Fruit fly (Drosophila melanogaster) whole organism, embryonic: ENCODE results near the gene kay.

Source experiments
- Asciz ChIP-seq: fragments of 200-800 bp; sonication (Bioruptor generic); optimal IDR thresholded peaks from 2 replicates; lab custom pipeline; 2017; ENCODE audit warnings: missing biosample characterization, mild to moderate bottlenecking, missing genetic modification characterization, missing genetic modification reagents
- CG10321 ChIP-seq: fragments of 200-800 bp; sonication (Bioruptor generic); IDR thresholded peaks from 2 replicates; pipeline ENCODE4 v1.3.6; 2022; ENCODE audit warnings: missing biosample characterization, missing genetic modification characterization
- CG11504 ChIP-seq: fragments of 200-800 bp; sonication (Bioruptor generic); optimal IDR thresholded peaks from 3 replicates; lab custom pipeline; 2019; ENCODE audit warnings: missing biosample characterization, mild to moderate bottlenecking, missing genetic modification characterization, moderate library complexity
- CG14050 ChIP-seq: fragments of 200-800 bp; sonication (Bioruptor generic); IDR thresholded peaks from 3 replicates; pipeline ENCODE4 v1.3.6; 2022; ENCODE audit warnings: missing biosample characterization, missing genetic modification characterization
- CG14441 ChIP-seq: fragments of 200-800 bp; sonication (Bioruptor generic); IDR thresholded peaks from 2 replicates; pipeline ENCODE4 v1.3.6; 2022; ENCODE audit warnings: missing biosample characterization, missing genetic modification characterization
- CG1602 ChIP-seq: fragments of 200-800 bp; sonication (Bioruptor generic); optimal IDR thresholded peaks from 3 replicates; lab custom pipeline; 2016; ENCODE audit warnings: missing biosample characterization, missing genetic modification characterization
- CG2116 ChIP-seq: fragments of 200-800 bp; sonication (Bioruptor generic); optimal IDR thresholded peaks from 3 replicates; lab custom pipeline; 2018; ENCODE audit warnings: missing biosample characterization, mild to moderate bottlenecking, missing genetic modification characterization
- CG2120 ChIP-seq: fragments of 200-800 bp; sonication (Bioruptor generic); optimal IDR thresholded peaks from 3 replicates; lab custom pipeline; 2016; ENCODE audit warnings: missing biosample characterization, missing genetic modification characterization
- CG2712 ChIP-seq: fragments of 200-800 bp; optimal IDR thresholded peaks from 3 replicates; lab custom pipeline; 2019; ENCODE audit warnings: missing biosample characterization, mild to moderate bottlenecking, missing genetic modification characterization, moderate library complexity
- CG4328 ChIP-seq: fragments of 200-800 bp; sonication (Bioruptor generic); optimal IDR thresholded peaks from 3 replicates; lab custom pipeline; 2017; ENCODE audit warnings: missing biosample characterization, missing genetic modification reagents, missing genetic modification characterization
- CG4360 ChIP-seq: fragments of 200-800 bp; sonication (Bioruptor generic); IDR thresholded peaks from 2 replicates; pipeline ENCODE4 v1.3.6; 2022; ENCODE audit warnings: missing biosample characterization, missing genetic modification characterization
- CG5180 ChIP-seq: fragments of 200-800 bp; sonication (Bioruptor generic); optimal IDR thresholded peaks from 3 replicates; lab custom pipeline; 2017; ENCODE audit warnings: missing biosample characterization, missing genetic modification characterization, mild to moderate bottlenecking, moderate library complexity, missing genetic modification reagents
- CG6689 ChIP-seq: fragments of 200-800 bp; sonication (Bioruptor generic); IDR thresholded peaks from 2 replicates; pipeline ENCODE4 v1.3.6; 2022; ENCODE audit warnings: missing biosample characterization, missing genetic modification characterization
- CG7839 ChIP-seq: fragments of 200-800 bp; sonication (Bioruptor generic); optimal IDR thresholded peaks from 3 replicates; lab custom pipeline; 2018; ENCODE audit warnings: missing biosample characterization, mild to moderate bottlenecking, missing genetic modification characterization, moderate library complexity
- CG7928 ChIP-seq: fragments of 200-800 bp; sonication (Bioruptor generic); optimal IDR thresholded peaks from 2 replicates; lab custom pipeline; 2017; ENCODE audit warnings: missing biosample characterization, mild to moderate bottlenecking, missing genetic modification characterization
- CG7963 ChIP-seq: fragments of 200-800 bp; sonication (Bioruptor generic); IDR thresholded peaks from 3 replicates; pipeline ENCODE4 v1.3.6; 2022; ENCODE audit warnings: missing biosample characterization, missing genetic modification characterization; ENCODE audit not compliant: partially characterized antibody
- CG8944 ChIP-seq: fragments of 200-800 bp; sonication (Bioruptor generic); optimal IDR thresholded peaks from 3 replicates; lab custom pipeline; 2016; ENCODE audit warnings: missing biosample characterization, missing genetic modification characterization
- Chrac-16 ChIP-seq: fragments of 200-800 bp; sonication (Bioruptor generic); optimal IDR thresholded peaks from 3 replicates; lab custom pipeline; 2016; ENCODE audit warnings: missing biosample characterization, missing genetic modification characterization
- D19B ChIP-seq: fragments of 200-800 bp; sonication (Bioruptor generic); optimal IDR thresholded peaks from 2 replicates; lab custom pipeline; 2017; ENCODE audit warnings: missing biosample characterization, mild to moderate bottlenecking, missing genetic modification characterization
- Doc3 ChIP-seq: fragments of 200-800 bp; sonication (Bioruptor generic); IDR thresholded peaks from 3 replicates; pipeline ENCODE4 v1.3.6; 2022; ENCODE audit warnings: missing biosample characterization, missing genetic modification characterization; ENCODE audit not compliant: partially characterized antibody
- Dref ChIP-seq: fragments of 200-800 bp; sonication (Bioruptor generic); IDR thresholded peaks from 2 replicates; pipeline ENCODE4 v1.3.6; 2022; ENCODE audit warnings: missing biosample characterization, missing genetic modification characterization
- Ets65A ChIP-seq: fragments of 200-800 bp; sonication (Bioruptor generic); peaks from one replicate; lab custom pipeline; 2016; ENCODE audit warnings: missing biosample characterization, missing genetic modification characterization
- Fer3 ChIP-seq: fragments of 200-800 bp; sonication (Bioruptor generic); optimal IDR thresholded peaks from 2 replicates; lab custom pipeline; 2018; ENCODE audit warnings: missing biosample characterization, mild to moderate bottlenecking, missing genetic modification characterization, moderate library complexity
- HHEX ChIP-seq: fragments of 200-800 bp; sonication (Bioruptor generic); optimal IDR thresholded peaks from 3 replicates; lab custom pipeline; 2017; ENCODE audit warnings: missing biosample characterization, mild to moderate bottlenecking, missing genetic modification characterization, missing genetic modification reagents
- HLH54F ChIP-seq: fragments of 200-800 bp; sonication (Bioruptor generic); optimal IDR thresholded peaks from 3 replicates; lab custom pipeline; 2016; ENCODE audit warnings: missing biosample characterization, missing genetic modification characterization
- Hmx ChIP-seq: fragments of 200-800 bp; sonication (Bioruptor generic); optimal IDR thresholded peaks from 2 replicates; lab custom pipeline; 2016; ENCODE audit warnings: missing biosample characterization, missing genetic modification characterization
- MESR4 ChIP-seq: fragments of 200-800 bp; sonication (Bioruptor generic); optimal IDR thresholded peaks from 2 replicates; lab custom pipeline; 2018; ENCODE audit warnings: missing biosample characterization, mild to moderate bottlenecking, missing genetic modification characterization, moderate library complexity
- Mad ChIP-seq: fragments of 200-800 bp; sonication (Bioruptor generic); optimal IDR thresholded peaks from 2 replicates; lab custom pipeline; 2016; ENCODE audit warnings: missing biosample characterization, missing genetic modification characterization
- Nf-YB ChIP-seq: fragments of 200-800 bp; sonication (Bioruptor generic); optimal IDR thresholded peaks from 3 replicates; lab custom pipeline; 2019; ENCODE audit warnings: missing biosample characterization, mild to moderate bottlenecking, missing genetic modification characterization, moderate library complexity
- NfI ChIP-seq: fragments of 200-800 bp; sonication (Bioruptor generic); optimal IDR thresholded peaks from 3 replicates; lab custom pipeline; 2018; ENCODE audit warnings: missing biosample characterization, mild to moderate bottlenecking, missing genetic modification characterization, moderate library complexity
- Scr ChIP-seq: fragments of 200-800 bp; sonication (Bioruptor generic); IDR thresholded peaks from 2 replicates; pipeline ENCODE4 v1.3.6; 2022; ENCODE audit warnings: missing biosample characterization, missing genetic modification characterization; ENCODE audit not compliant: partially characterized antibody
- Ssrp ChIP-seq: fragments of 200-800 bp; sonication (Bioruptor generic); optimal IDR thresholded peaks from 2 replicates; lab custom pipeline; 2018; ENCODE audit warnings: missing biosample characterization, mild to moderate bottlenecking, missing genetic modification characterization, moderate library complexity
- abd-A ChIP-seq: fragments of 200-800 bp; sonication (Bioruptor generic); optimal IDR thresholded peaks from 3 replicates; lab custom pipeline; 2019; ENCODE audit warnings: missing biosample characterization, mild to moderate bottlenecking, missing genetic modification characterization, moderate library complexity
- ara ChIP-seq: fragments of 200-800 bp; sonication (Bioruptor generic); IDR thresholded peaks from 2 replicates; pipeline ENCODE4 v1.3.6; 2022; ENCODE audit warnings: missing biosample characterization, missing genetic modification characterization
- dati ChIP-seq: fragments of 200-800 bp; sonication (Bioruptor generic); IDR thresholded peaks from 2 replicates; pipeline ENCODE4 v1.3.6; 2022; ENCODE audit warnings: missing biosample characterization, missing genetic modification characterization
- dm ChIP-seq: fragments of 200-800 bp; sonication (Bioruptor generic); optimal IDR thresholded peaks from 3 replicates; lab custom pipeline; 2016; ENCODE audit warnings: missing biosample characterization, missing genetic modification characterization
- fru ChIP-seq: fragments of >200 bp; optimal IDR thresholded peaks from 2 replicates; lab custom pipeline; 2017
- gro ChIP-seq: fragments of 200-800 bp; sonication (Bioruptor generic); optimal IDR thresholded peaks from 2 replicates; lab custom pipeline; 2016; ENCODE audit warnings: missing biosample characterization, missing genetic modification characterization
- ind ChIP-seq: fragments of 200-800 bp; sonication (Bioruptor generic); optimal IDR thresholded peaks from 3 replicates; lab custom pipeline; 2016; ENCODE audit warnings: missing biosample characterization, missing genetic modification characterization
- mam ChIP-seq: fragments of 200-800 bp; sonication (Bioruptor generic); optimal IDR thresholded peaks from 3 replicates; lab custom pipeline; 2016; ENCODE audit warnings: missing biosample characterization, missing genetic modification characterization
- pfk ChIP-seq: fragments of 200-800 bp; sonication (Bioruptor generic); optimal IDR thresholded peaks from 2 replicates; lab custom pipeline; 2018; ENCODE audit warnings: missing biosample characterization, mild to moderate bottlenecking, missing genetic modification characterization, moderate library complexity
- pnt ChIP-seq: fragments of 200-800 bp; sonication (Bioruptor generic); optimal IDR thresholded peaks from 3 replicates; lab custom pipeline; 2016; ENCODE audit warnings: missing biosample characterization, missing genetic modification characterization
- repo ChIP-seq: fragments of 200-800 bp; sonication (Bioruptor generic); optimal IDR thresholded peaks from 2 replicates; lab custom pipeline; 2016; ENCODE audit warnings: missing biosample characterization, missing genetic modification characterization
- rib ChIP-seq: fragments of 200-800 bp; sonication (Bioruptor generic); IDR thresholded peaks from 2 replicates; pipeline ENCODE4 v1.3.6; 2022; ENCODE audit warnings: missing biosample characterization, missing genetic modification characterization
- row ChIP-seq: fragments of 200-800 bp; sonication (Bioruptor generic); IDR thresholded peaks from 3 replicates; pipeline ENCODE4 v1.3.6; 2022; ENCODE audit warnings: missing biosample characterization, missing genetic modification characterization
- run ChIP-seq: fragments of 200-800 bp; sonication (Bioruptor generic); optimal IDR thresholded peaks from 3 replicates; lab custom pipeline; 2018; ENCODE audit warnings: missing biosample characterization, mild to moderate bottlenecking, missing genetic modification characterization
- salm ChIP-seq: fragments of 200-800 bp; sonication (Bioruptor generic); optimal IDR thresholded peaks from 2 replicates; lab custom pipeline; 2018; ENCODE audit warnings: missing biosample characterization, mild to moderate bottlenecking, missing genetic modification characterization
- sc ChIP-seq, 3 experiments: fragments of >200 bp in 2 of 3; fragments of 200-800 bp in 1 of 3; sonication (Bioruptor generic) in 1 of 3; optimal IDR thresholded peaks; 2 replicates in 2 of 3; 3 replicates in 1 of 3; lab custom pipeline; 2017; ENCODE audit warnings: mild to moderate bottlenecking in 1 of 3, missing biosample characterization in 1 of 3, missing genetic modification characterization in 1 of 3, missing genetic modification reagents in 1 of 3
- slou ChIP-seq: fragments of 200-800 bp; sonication (Bioruptor generic); optimal IDR thresholded peaks from 3 replicates; lab custom pipeline; 2016; ENCODE audit warnings: missing biosample characterization, missing genetic modification characterization
- tx ChIP-seq: fragments of 200-800 bp; sonication (Bioruptor generic); optimal IDR thresholded peaks from 2 replicates; lab custom pipeline; 2016; ENCODE audit warnings: missing biosample characterization, missing genetic modification characterization
- zfh2 ChIP-seq: fragments of 200-800 bp; sonication (Bioruptor generic); optimal IDR thresholded peaks from 2 replicates; lab custom pipeline; 2016; ENCODE audit warnings: missing biosample characterization, missing genetic modification characterization

The kay gene

DNA sequence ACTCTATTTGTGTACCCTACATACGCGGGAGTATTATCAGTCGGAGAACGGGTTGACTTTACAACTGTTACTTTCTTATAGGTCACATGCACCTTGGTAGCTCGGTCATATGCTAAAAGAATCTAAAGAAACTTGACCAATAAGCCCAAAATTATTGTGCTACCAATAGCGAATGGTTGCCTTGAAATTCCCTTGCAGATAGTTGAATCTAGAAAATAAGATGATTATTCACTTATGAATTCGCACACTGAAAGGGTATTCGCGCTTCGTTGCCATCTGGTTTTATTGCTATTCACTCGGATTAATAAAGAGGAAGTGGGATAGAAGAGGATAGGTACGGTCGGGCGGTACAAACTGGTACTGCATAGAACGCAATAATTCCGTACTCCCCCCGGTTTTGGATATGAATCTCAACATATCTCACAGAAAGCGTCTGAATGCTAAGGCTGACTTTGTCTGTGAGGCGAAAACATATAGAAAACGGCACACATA is 8.1 kb downstream of the kay start (continued):
- TF ChIP-seq sc (optimal IDR thresholded peaks at IDR 0.05; lab: Kevin White, UChicago), result no peak
- peak; percentile 20 for TF ChIP-seq sc (GFP tag; optimal IDR thresholded peaks at IDR 0.05; lab: Kevin White, UChicago)
- TF ChIP-seq D19B (GFP tag; lab: Kevin White, UChicago), result peak; percentile 87
- TF ChIP-seq MESR4 (GFP tag; lab: Kevin White, UChicago), result no peak
- TF ChIP-seq fru (lab: Kevin White, UChicago), result no peak
- peak; percentile 9 for TF ChIP-seq CG5180 (GFP tag; lab: Kevin White, UChicago)
- peak; percentile 78 for TF ChIP-seq CG11504 (tag; lab: Kevin White, UChicago)
- peak; percentile 77 for TF ChIP-seq NfI (GFP tag; lab: Kevin White, UChicago)
- TF ChIP-seq CG14441 (GFP tag; lab: Robert Waterston, UW), result peak; percentile 70
- peak; percentile 56 for TF ChIP-seq rib
- no peak for TF ChIP-seq salm (tag; lab: Kevin White, UChicago)
- peak; percentile 54 for TF ChIP-seq Nf-YB
- TF ChIP-seq CG10321 (GFP tag; lab: Robert Waterston, UW), result no peak
- peak; percentile 21 for TF ChIP-seq Mad (GFP tag; lab: Kevin White, UChicago)
- no peak for TF ChIP-seq CG4360
- TF ChIP-seq slou (GFP tag; lab: Kevin White, UChicago), result peak; percentile 64
- peak; percentile 88 for TF ChIP-seq zfh2 (GFP tag; lab: Kevin White, UChicago)
- TF ChIP-seq Hmx, result peak; percentile 40
- no peak for TF ChIP-seq CG7963 (GFP tag; lab: Robert Waterston, UW)
- TF ChIP-seq Dref (GFP tag; lab: Robert Waterston, UW), result no peak
- TF ChIP-seq CG8944 (GFP tag; lab: Kevin White, UChicago), result peak; percentile 75
- TF ChIP-seq pfk, result no peak
- TF ChIP-seq run (tag; lab: Kevin White, UChicago), result no peak
- TF ChIP-seq Asciz, result no peak
- TF ChIP-seq CG2116 (GFP tag; lab: Kevin White, UChicago), result no peak
- peak; percentile 11 for TF ChIP-seq CG7928 (GFP tag; lab: Kevin White, UChicago)
- TF ChIP-seq gro (GFP tag; lab: Kevin White, UChicago), result no peak
- peak; percentile 33 for TF ChIP-seq dm
- peak; percentile 81 for TF ChIP-seq ind
- TF ChIP-seq CG1602 (GFP tag; lab: Kevin White, UChicago), result peak; percentile 66
- TF ChIP-seq Ssrp (tag; lab: Kevin White, UChicago), result peak; percentile 73
- TF ChIP-seq CG4328, result peak; percentile 5
- TF ChIP-seq HLH54F (GFP tag; lab: Kevin White, UChicago), result peak; percentile 89
- TF ChIP-seq CG14050 (GFP tag; lab: Robert Waterston, UW), result peak; percentile 63; the same call in 2 of the 3 replicates
- no peak for TF ChIP-seq abd-A
- TF ChIP-seq CG7839 (tag; lab: Kevin White, UChicago), result peak; percentile 85
- TF ChIP-seq dati (GFP tag; lab: Robert Waterston, UW), result no peak
- peak; percentile 84 for TF ChIP-seq mam (GFP tag; lab: Kevin White, UChicago)
- peak; percentile 36; the same call in 1 of the 2 replicates for TF ChIP-seq ara (GFP tag; lab: Robert Waterston, UW)
- TF ChIP-seq pnt (GFP tag; lab: Kevin White, UChicago), result peak; percentile 56
- TF ChIP-seq CG2712 (tag; lab: Kevin White, UChicago), result peak; percentile 53
- TF ChIP-seq CG6689 (GFP tag; lab: Robert Waterston, UW), result peak; percentile 58
- TF ChIP-seq Chrac-16, result peak; percentile 62
- peak; percentile 84 for TF ChIP-seq Fer3
- no peak for TF ChIP-seq Scr (GFP tag; lab: Robert Waterston, UW)
- no peak for TF ChIP-seq Doc3 (GFP tag; lab: Robert Waterston, UW)
- TF ChIP-seq CG2120 (GFP tag; lab: Kevin White, UChicago), result peak; percentile 92
- TF ChIP-seq repo (GFP tag; lab: Kevin White, UChicago), result peak; percentile 73
- peak; percentile 59 for TF ChIP-seq HHEX (GFP tag; lab: Kevin White, UChicago)
- TF ChIP-seq Ets65A (GFP tag; lab: Kevin White, UChicago), result peak; percentile 98
- peak; percentile 94 for TF ChIP-seq row (GFP tag; lab: Robert Waterston, UW)
- peak; percentile 68 for TF ChIP-seq tx (GFP tag; lab: Kevin White, UChicago)
